Worm (Caenorhabditis elegans) whole organism, L2 larva: ENCODE results near the gene crn-3.

Experiments used
- ceh-82 ChIP-seq: fragments of 150-350 bp; optimal IDR thresholded peaks from 2 replicates; lab custom pipeline; 2014; ENCODE audit warnings: missing biosample characterization, missing genetic modification characterization
- egl-27 ChIP-seq: sonication (generic microtip); optimal IDR thresholded peaks from 3 replicates; lab custom pipeline; 2017; ENCODE audit warnings: missing biosample characterization, missing genetic modification reagents, missing genetic modification characterization

DNA sequence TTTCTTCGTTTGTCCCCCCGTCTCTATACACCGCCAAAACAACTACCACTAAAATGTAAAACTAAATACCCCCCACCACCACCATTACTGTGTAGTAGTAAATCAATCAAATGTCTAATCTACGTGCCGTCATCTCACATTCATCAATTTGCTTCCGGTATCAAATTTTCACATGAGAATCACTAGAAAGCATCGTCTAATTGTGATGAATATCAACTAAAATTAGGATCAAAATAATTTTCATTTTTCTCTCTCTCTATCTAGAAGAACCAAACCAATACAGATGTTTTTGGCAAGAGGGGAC is 41.1 kb upstream of the crn-3 start:
- no peak for TF ChIP-seq egl-27 (tag; lab: Kevin White, UChicago)
- TF ChIP-seq ceh-82 (tag; lab: Kevin White, UChicago), result no peak
